Fruit fly (Drosophila melanogaster) whole organism, embryonic: Measurements from ENCODE around the gene Lip2.
A peak's percentile ranks its signal among the peaks of the same experiment; 100 is the strongest.

ENCODE experiments used
- Adf1 ChIP-seq: fragments of 200-800 bp; sonication (Bioruptor generic); IDR thresholded peaks from 2 replicates; pipeline ENCODE4 v1.3.6; 2022; ENCODE audit warnings: missing biosample characterization, missing genetic modification characterization
- Bgb ChIP-seq: fragments of 200-800 bp; sonication (Bioruptor generic); IDR thresholded peaks from 2 replicates; pipeline ENCODE4 v1.3.6; 2022; ENCODE audit warnings: missing biosample characterization, missing genetic modification characterization; ENCODE audit not compliant: partially characterized antibody
- CG10321 ChIP-seq: fragments of 200-800 bp; sonication (Bioruptor generic); IDR thresholded peaks from 2 replicates; pipeline ENCODE4 v1.3.6; 2022; ENCODE audit warnings: missing biosample characterization, missing genetic modification characterization
- CG11085 ChIP-seq: fragments of 200-800 bp; sonication (Bioruptor generic); IDR thresholded peaks from 2 replicates; pipeline ENCODE4 v1.3.6; 2022; ENCODE audit warnings: missing biosample characterization, missing genetic modification characterization
- CG14050 ChIP-seq: fragments of 200-800 bp; sonication (Bioruptor generic); IDR thresholded peaks from 3 replicates; pipeline ENCODE4 v1.3.6; 2022; ENCODE audit warnings: missing biosample characterization, missing genetic modification characterization
- CG15011 ChIP-seq: fragments of 200-800 bp; sonication (Bioruptor generic); optimal IDR thresholded peaks from 3 replicates; lab custom pipeline; 2018; ENCODE audit warnings: missing biosample characterization, mild to moderate bottlenecking, missing genetic modification characterization
- CG1647 ChIP-seq: fragments of 200-800 bp; sonication (Bioruptor generic); optimal IDR thresholded peaks from 3 replicates; lab custom pipeline; 2016; ENCODE audit warnings: missing biosample characterization, missing genetic modification characterization
- CG17829 ChIP-seq: fragments of 200-800 bp; optimal IDR thresholded peaks from 2 replicates; lab custom pipeline; 2019; ENCODE audit warnings: missing biosample characterization, mild to moderate bottlenecking, missing genetic modification characterization, moderate library complexity
- CG2129 ChIP-seq: fragments of 200-800 bp; sonication (Bioruptor generic); IDR thresholded peaks from 2 replicates; pipeline ENCODE4 v1.3.6; 2022; ENCODE audit warnings: missing biosample characterization, missing genetic modification characterization; ENCODE audit not compliant: partially characterized antibody
- CG2678 ChIP-seq: fragments of 200-800 bp; sonication (Bioruptor generic); optimal IDR thresholded peaks from 3 replicates; lab custom pipeline; 2019; ENCODE audit warnings: missing biosample characterization, mild to moderate bottlenecking, missing genetic modification characterization, moderate library complexity
- CG31224 ChIP-seq: fragments of 200-800 bp; sonication (Bioruptor generic); IDR thresholded peaks from 2 replicates; pipeline ENCODE4 v1.3.6; 2022; ENCODE audit warnings: missing biosample characterization, missing genetic modification characterization
- CG34422 ChIP-seq: fragments of 200-800 bp; sonication (Bioruptor generic); IDR thresholded peaks from 3 replicates; pipeline ENCODE4 v1.3.6; 2022; ENCODE audit warnings: missing biosample characterization, missing genetic modification characterization
- CG43689 ChIP-seq: fragments of 200-800 bp; sonication (Bioruptor generic); IDR thresholded peaks from 2 replicates; pipeline ENCODE4 v1.3.6; 2022; ENCODE audit warnings: missing biosample characterization, missing genetic modification characterization
- CG4404 ChIP-seq: fragments of 200-800 bp; sonication (Bioruptor generic); IDR thresholded peaks from 2 replicates; pipeline ENCODE4 v1.3.6; 2022; ENCODE audit warnings: missing biosample characterization, missing genetic modification characterization
- CG4707 ChIP-seq: fragments of 200-800 bp; sonication (Bioruptor generic); optimal IDR thresholded peaks from 2 replicates; lab custom pipeline; 2018; ENCODE audit warnings: missing biosample characterization, mild to moderate bottlenecking, missing genetic modification characterization, moderate library complexity
- CG4854 ChIP-seq: fragments of 200-800 bp; sonication (Bioruptor generic); optimal IDR thresholded peaks from 2 replicates; lab custom pipeline; 2016; ENCODE audit warnings: missing biosample characterization, missing genetic modification characterization, inconsistent platforms
- CG8089 ChIP-seq: fragments of 200-800 bp; sonication (Bioruptor generic); optimal IDR thresholded peaks from 3 replicates; lab custom pipeline; 2016; ENCODE audit warnings: missing biosample characterization, missing genetic modification characterization
- CG8388 ChIP-seq: fragments of 200-800 bp; sonication (Bioruptor generic); optimal IDR thresholded peaks from 2 replicates; lab custom pipeline; 2019; ENCODE audit warnings: missing biosample characterization, mild to moderate bottlenecking, missing genetic modification characterization, moderate library complexity
- CTCF ChIP-seq: fragments of 200-800 bp; sonication (Bioruptor generic); optimal IDR thresholded peaks from 2 replicates; lab custom pipeline; 2017; ENCODE audit warnings: missing biosample characterization, mild to moderate bottlenecking, missing genetic modification characterization, moderate library complexity
- CkIIα-i1 ChIP-seq: fragments of 200-800 bp; sonication (Bioruptor generic); IDR thresholded peaks from 2 replicates; pipeline ENCODE4 v1.3.6; 2022; ENCODE audit warnings: missing biosample characterization, missing genetic modification characterization
- Dref ChIP-seq: fragments of 200-800 bp; sonication (Bioruptor generic); IDR thresholded peaks from 2 replicates; pipeline ENCODE4 v1.3.6; 2022; ENCODE audit warnings: missing biosample characterization, missing genetic modification characterization
- Hr39 ChIP-seq: fragments of >200 bp; optimal IDR thresholded peaks from 2 replicates; lab custom pipeline; 2017
- Hr51 ChIP-seq, 2 experiments: fragments of 200-800 bp; sonication (Bioruptor generic); optimal IDR thresholded peaks; 2 replicates in 1 of 2; 3 replicates in 1 of 2; lab custom pipeline; 2016 to 2018; ENCODE audit warnings: missing biosample characterization in 2 of 2, missing genetic modification characterization in 2 of 2, mild to moderate bottlenecking in 1 of 2, moderate library complexity in 1 of 2
- MESR4 ChIP-seq: fragments of 200-800 bp; sonication (Bioruptor generic); optimal IDR thresholded peaks from 2 replicates; lab custom pipeline; 2018; ENCODE audit warnings: missing biosample characterization, mild to moderate bottlenecking, missing genetic modification characterization, moderate library complexity
- Mes4 ChIP-seq: fragments of 200-800 bp; sonication (Bioruptor generic); optimal IDR thresholded peaks from 2 replicates; lab custom pipeline; 2016; ENCODE audit warnings: missing biosample characterization, missing genetic modification characterization
- Mrtf ChIP-seq: fragments of 200-800 bp; sonication (Bioruptor generic); IDR thresholded peaks from 3 replicates; pipeline ENCODE4 v1.3.6; 2022; ENCODE audit warnings: missing biosample characterization, missing genetic modification characterization
- Scr ChIP-seq: fragments of 200-800 bp; sonication (Bioruptor generic); IDR thresholded peaks from 2 replicates; pipeline ENCODE4 v1.3.6; 2022; ENCODE audit warnings: missing biosample characterization, missing genetic modification characterization; ENCODE audit not compliant: partially characterized antibody
- Side ChIP-seq: fragments of 200-800 bp; sonication (Bioruptor generic); optimal IDR thresholded peaks from 2 replicates; lab custom pipeline; 2016; ENCODE audit warnings: missing biosample characterization, missing genetic modification characterization
- Sox102F ChIP-seq: fragments of 200-800 bp; sonication (Bioruptor generic); optimal IDR thresholded peaks from 2 replicates; lab custom pipeline; 2018; ENCODE audit warnings: missing biosample characterization, mild to moderate bottlenecking, missing genetic modification characterization, moderate library complexity
- Spps ChIP-seq: fragments of 200-800 bp; sonication (Bioruptor generic); optimal IDR thresholded peaks from 2 replicates; lab custom pipeline; 2018; ENCODE audit warnings: missing biosample characterization, mild to moderate bottlenecking, missing genetic modification characterization
- Vsx1 ChIP-seq: fragments of 200-800 bp; sonication (Bioruptor generic); optimal IDR thresholded peaks from 2 replicates; lab custom pipeline; 2017; ENCODE audit warnings: missing biosample characterization, mild to moderate bottlenecking, missing genetic modification characterization, missing genetic modification reagents
- Xrp1 ChIP-seq: fragments of 200-800 bp; sonication (Bioruptor generic); IDR thresholded peaks from 2 replicates; pipeline ENCODE4 v1.3.6; 2022; ENCODE audit warnings: missing biosample characterization, missing genetic modification characterization
- abd-A ChIP-seq: fragments of 200-800 bp; sonication (Bioruptor generic); optimal IDR thresholded peaks from 3 replicates; lab custom pipeline; 2019; ENCODE audit warnings: missing biosample characterization, mild to moderate bottlenecking, missing genetic modification characterization, moderate library complexity
- ac ChIP-seq: fragments of 200-800 bp; sonication (Bioruptor generic); optimal IDR thresholded peaks from 3 replicates; lab custom pipeline; 2017; ENCODE audit warnings: missing biosample characterization, mild to moderate bottlenecking, missing genetic modification characterization
- al ChIP-seq: fragments of 200-800 bp; sonication (Bioruptor generic); IDR thresholded peaks from 2 replicates; pipeline ENCODE4 v1.3.6; 2022; ENCODE audit warnings: missing biosample characterization, missing genetic modification characterization
- ase ChIP-seq: fragments of 200-800 bp; sonication (Bioruptor generic); IDR thresholded peaks from 3 replicates; pipeline ENCODE4 v1.3.6; 2022; ENCODE audit warnings: missing biosample characterization, missing genetic modification characterization
- dan ChIP-seq: fragments of 200-800 bp; sonication (Bioruptor generic); IDR thresholded peaks from 2 replicates; pipeline ENCODE4 v1.3.6; 2022; ENCODE audit warnings: missing biosample characterization, missing genetic modification characterization
- dimm ChIP-seq: fragments of 200-800 bp; sonication (Bioruptor generic); IDR thresholded peaks from 2 replicates; pipeline ENCODE4 v1.3.6; 2022; ENCODE audit warnings: missing biosample characterization, missing genetic modification characterization
- dmrt99B ChIP-seq: fragments of 200-800 bp; sonication (Bioruptor generic); optimal IDR thresholded peaks from 2 replicates; lab custom pipeline; 2018; ENCODE audit warnings: missing biosample characterization, mild to moderate bottlenecking, missing genetic modification characterization, moderate library complexity
- fd3F ChIP-seq: fragments of 200-800 bp; sonication (Bioruptor generic); optimal IDR thresholded peaks from 2 replicates; lab custom pipeline; 2018; ENCODE audit warnings: missing biosample characterization, mild to moderate bottlenecking, missing genetic modification characterization, moderate library complexity
- fu2 ChIP-seq: fragments of 200-800 bp; sonication (Bioruptor generic); optimal IDR thresholded peaks from 2 replicates; lab custom pipeline; 2016; ENCODE audit warnings: missing biosample characterization, missing genetic modification characterization
- kay ChIP-seq: fragments of 200-800 bp; sonication (Bioruptor generic); optimal IDR thresholded peaks from 2 replicates; lab custom pipeline; 2016; ENCODE audit warnings: missing biosample characterization, missing genetic modification characterization
- nerfin-2 ChIP-seq: fragments of 200-800 bp; sonication (Bioruptor generic); IDR thresholded peaks from 2 replicates; pipeline ENCODE4 v1.3.6; 2022; ENCODE audit warnings: missing biosample characterization, missing genetic modification characterization; ENCODE audit not compliant: partially characterized antibody
- pnt ChIP-seq: fragments of 200-800 bp; sonication (Bioruptor generic); optimal IDR thresholded peaks from 3 replicates; lab custom pipeline; 2016; ENCODE audit warnings: missing biosample characterization, missing genetic modification characterization
- pzg ChIP-seq: fragments of 200-800 bp; sonication (Bioruptor generic); optimal IDR thresholded peaks from 3 replicates; lab custom pipeline; 2018; ENCODE audit warnings: missing biosample characterization, mild to moderate bottlenecking, missing genetic modification characterization, moderate library complexity
- sr ChIP-seq: fragments of 200-800 bp; sonication (Bioruptor generic); IDR thresholded peaks from 3 replicates; pipeline ENCODE4 v1.3.6; 2022; ENCODE audit warnings: missing biosample characterization, missing genetic modification characterization
- tna ChIP-seq: fragments of 200-800 bp; sonication (Bioruptor generic); IDR thresholded peaks from 2 replicates; pipeline ENCODE4 v1.3.6; 2022; ENCODE audit warnings: missing biosample characterization, missing genetic modification characterization; ENCODE audit not compliant: partially characterized antibody
- vvl ChIP-seq: fragments of 200-800 bp; sonication (Bioruptor generic); IDR thresholded peaks from 2 replicates; pipeline ENCODE4 v1.3.6; 2022; ENCODE audit warnings: missing biosample characterization, missing genetic modification characterization
- wor ChIP-seq: fragments of 200-800 bp; sonication (Bioruptor generic); IDR thresholded peaks from 2 replicates; pipeline ENCODE4 v1.3.6; 2022; ENCODE audit warnings: missing biosample characterization, missing genetic modification characterization
- zfh1 ChIP-seq: fragments of 200-800 bp; sonication (Bioruptor generic); IDR thresholded peaks from 3 replicates; pipeline ENCODE4 v1.3.6; 2022; ENCODE audit warnings: missing biosample characterization, missing genetic modification characterization

Lip2 gene

DNA sequence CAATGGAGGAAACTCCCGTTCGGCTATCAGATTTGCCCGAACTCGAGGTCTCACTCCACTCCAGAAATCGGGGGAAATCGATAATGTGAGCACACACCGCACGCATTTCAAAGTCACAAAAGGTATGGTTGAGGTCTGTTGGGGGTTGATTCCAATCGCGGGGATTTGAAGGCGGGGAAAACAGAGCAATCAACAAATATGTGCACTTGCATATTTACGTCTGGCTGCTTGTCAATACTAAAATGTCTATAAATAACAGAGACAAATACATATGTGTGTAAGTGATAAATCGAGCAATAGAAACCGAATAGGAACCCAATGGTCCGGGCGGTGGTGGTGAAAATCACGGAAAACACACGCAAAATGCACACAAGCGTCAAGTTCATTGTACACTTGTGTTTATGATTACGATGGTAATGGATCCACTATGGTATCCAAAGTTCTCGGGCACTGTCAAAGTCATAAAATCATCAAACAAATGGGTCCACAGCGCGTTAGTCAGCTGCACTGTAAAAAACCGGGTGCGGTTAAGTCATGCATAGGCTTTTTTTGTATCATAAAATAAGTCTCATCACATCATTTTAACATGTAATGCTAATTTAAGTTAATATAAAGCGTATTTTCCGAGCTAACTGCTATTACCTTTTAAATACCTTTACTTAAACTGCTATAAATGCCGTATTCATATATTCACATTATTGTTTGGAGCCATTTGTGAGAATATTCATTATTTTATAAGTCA lies 42.8 kb upstream of the Lip2 start (continued):
- TF ChIP-seq CG2678 (peak; percentile 88), ase (GFP tag; lab: Robert Waterston, UW) (peak; percentile 83), tna (GFP tag; lab: Robert Waterston, UW) (no peak), zfh1 (GFP tag; lab: Robert Waterston, UW) (peak; percentile 95), CTCF (GFP tag; lab: Kevin White, UChicago) (peak; percentile 22), CG31224 (GFP tag; lab: Robert Waterston, UW) (no peak), CkIIα-i1 (GFP tag; lab: Robert Waterston, UW) (peak; percentile 58; the same call in 1 of the 2 replicates), abd-A (tag; lab: Kevin White, UChicago) (peak; percentile 62), CG8089 (GFP tag; lab: Kevin White, UChicago) (peak; percentile 96), Dref (GFP tag; lab: Robert Waterston, UW) (no peak), CG4404 (0 out of 2 replicates have a peak, but pooled peaks have one; percentile 33), CG4707 (GFP tag; lab: Kevin White, UChicago) (peak; percentile 84), Hr39 (lab: Kevin White, UChicago) (no peak), fd3F (GFP tag; lab: Kevin White, UChicago) (peak; percentile 86), fu2 (GFP tag; lab: Kevin White, UChicago) (peak; percentile 60), CG2129 (GFP tag; lab: Robert Waterston, UW) (no peak), Vsx1 (GFP tag; lab: Kevin White, UChicago) (peak; percentile 98), Side (peak; percentile 91), nerfin-2 (GFP tag; lab: Robert Waterston, UW) (no peak), Mrtf (GFP tag; lab: Robert Waterston, UW) (peak; percentile 79), pnt (GFP tag; lab: Kevin White, UChicago) (peak; percentile 84), dimm (GFP tag; lab: Robert Waterston, UW) (peak; percentile 47; the same call in 1 of the 2 replicates), wor (no peak), Bgb (no peak), dan (no peak), CG17829 (tag; lab: Kevin White, UChicago) (peak; percentile 70), Mes4 (GFP tag; lab: Kevin White, UChicago) (peak; percentile 95), Adf1 (GFP tag; lab: Robert Waterston, UW) (no peak), sr (peak; percentile 90), Hr51 (GFP tag; optimal IDR thresholded peaks at IDR 0.05; lab: Kevin White, UChicago) (peak; percentile 48 to 81), CG1647 (GFP tag; lab: Kevin White, UChicago) (peak; percentile 86), MESR4 (GFP tag; lab: Kevin White, UChicago) (peak; percentile 37), CG8388 (GFP tag; lab: Kevin White, UChicago) (peak; percentile 57), Scr (GFP tag; lab: Robert Waterston, UW) (no peak), al (GFP tag; lab: Robert Waterston, UW) (no peak), CG34422 (peak; percentile 80), vvl (peak; percentile 86), kay (GFP tag; lab: Kevin White, UChicago) (peak; percentile 86), CG10321 (GFP tag; lab: Robert Waterston, UW) (0 out of 2 replicates have a peak, but pooled peaks have one; percentile 57), Xrp1 (GFP tag; lab: Robert Waterston, UW) (peak; percentile 97), CG11085 (GFP tag; lab: Robert Waterston, UW) (no peak), CG43689 (GFP tag; lab: Robert Waterston, UW) (0 out of 2 replicates have a peak, but pooled peaks have one; percentile 36), pzg (GFP tag; lab: Kevin White, UChicago) (no peak), CG15011 (peak; percentile 88), Spps (tag; lab: Kevin White, UChicago) (peak; percentile 87), CG14050 (GFP tag; lab: Robert Waterston, UW) (peak; percentile 51), Sox102F (peak; percentile 86), CG4854 (GFP tag; lab: Kevin White, UChicago) (peak; percentile 91), ac (peak; percentile 95), dmrt99B (peak; percentile 51)
